Worm (Caenorhabditis elegans) whole organism, young adult: Measurements from ENCODE around the gene asp-5.

Source experiments
- B0019.2 ChIP-seq: fragments of 200-800 bp; sonication (Bioruptor generic); conservative IDR thresholded peaks from 2 replicates; pipeline ENCODE4 v1.3.6; 2022; ENCODE audit warnings: missing genetic modification reagents, missing genetic modification characterization, missing compliant biosample characterization
- B0035.1 ChIP-seq: sonication (generic microtip); optimal IDR thresholded peaks from 2 replicates; lab custom pipeline; 2016; ENCODE audit warnings: missing genetic modification characterization, mild to moderate bottlenecking, missing compliant biosample characterization, missing genotype, missing genetic modification reagents
- B0336.3 ChIP-seq: fragments of 200-800 bp; sonication (Bioruptor generic); IDR thresholded peaks from 2 replicates; pipeline ENCODE4 v1.3.6; 2022; ENCODE audit warnings: missing genetic modification characterization, missing compliant biosample characterization
- C17E4.6 ChIP-seq: fragments of 200-800 bp; sonication (Bioruptor generic); IDR thresholded peaks from 2 replicates; pipeline ENCODE4 v1.3.6; 2022; ENCODE audit warnings: missing genetic modification reagents, missing genetic modification characterization, missing compliant biosample characterization
- D2030.7 ChIP-seq: fragments of 200-800 bp; sonication (Bioruptor generic); IDR thresholded peaks from 2 replicates; pipeline ENCODE4 v1.3.6; 2022; ENCODE audit warnings: missing genetic modification reagents, missing genetic modification characterization, missing compliant biosample characterization
- F10E7.11 ChIP-seq: sonication (generic microtip); optimal IDR thresholded peaks from 2 replicates; lab custom pipeline; 2017; ENCODE audit warnings: mild to moderate bottlenecking, missing genetic modification characterization, moderate library complexity, missing compliant biosample characterization
- F49E8.2 ChIP-seq: sonication (generic microtip); optimal IDR thresholded peaks from 3 replicates; lab custom pipeline; 2017; ENCODE audit warnings: missing genetic modification characterization, mild to moderate bottlenecking, missing compliant biosample characterization, antibody characterized with exemption, moderate library complexity; ENCODE audit not compliant: insufficient read depth
- F57C9.4 ChIP-seq: sonication (generic microtip); optimal IDR thresholded peaks from 2 replicates; lab custom pipeline; 2017; ENCODE audit warnings: mild to moderate bottlenecking, missing genetic modification characterization, missing compliant biosample characterization
- K11D2.4 ChIP-seq: fragments of 200-800 bp; sonication (Bioruptor generic); IDR thresholded peaks from 2 replicates; pipeline ENCODE4 v1.3.6; 2022; ENCODE audit warnings: missing genetic modification reagents, missing genetic modification characterization, missing compliant biosample characterization
- akir-1 ChIP-seq: fragments of 200-800 bp; sonication (Bioruptor generic); optimal IDR thresholded peaks from 2 replicates; lab custom pipeline; 2018; ENCODE audit warnings: mild to moderate bottlenecking, missing genetic modification characterization, moderate library complexity, missing compliant biosample characterization
- athp-1 ChIP-seq: sonication (generic microtip); optimal IDR thresholded peaks from 2 replicates; lab custom pipeline; 2017; ENCODE audit warnings: mild to moderate bottlenecking, missing genetic modification characterization, missing compliant biosample characterization
- bed-1 ChIP-seq: fragments of 200-800 bp; sonication (Bioruptor generic); IDR thresholded peaks from 2 replicates; pipeline ENCODE4 v1.3.6; 2022; ENCODE audit warnings: missing genetic modification reagents, missing genetic modification characterization, missing compliant biosample characterization
- ceh-100 ChIP-seq: fragments of 200-800 bp; sonication (Bioruptor generic); IDR thresholded peaks from 2 replicates; pipeline ENCODE4 v1.3.6; 2022; ENCODE audit warnings: missing genetic modification reagents, missing genetic modification characterization, missing compliant biosample characterization
- ceh-27 ChIP-seq: fragments of 200-800 bp; sonication (Bioruptor generic); optimal IDR thresholded peaks from 2 replicates; lab custom pipeline; 2018; ENCODE audit warnings: mild to moderate bottlenecking, missing genetic modification characterization, moderate library complexity, missing compliant biosample characterization
- ceh-40 ChIP-seq: fragments of 200-800 bp; sonication (Bioruptor generic); IDR thresholded peaks from 2 replicates; pipeline ENCODE4 v1.3.6; 2022; ENCODE audit warnings: missing genetic modification characterization, missing compliant biosample characterization
- ceh-91 ChIP-seq: fragments of 200-800 bp; sonication (Bioruptor generic); IDR thresholded peaks from 2 replicates; pipeline ENCODE4 v1.3.6; 2022; ENCODE audit warnings: missing genetic modification reagents, missing genetic modification characterization, missing compliant biosample characterization
- chd-7 ChIP-seq: sonication (generic microtip); optimal IDR thresholded peaks from 2 replicates; lab custom pipeline; 2016; ENCODE audit warnings: mild to moderate bottlenecking, missing genetic modification characterization, moderate library complexity, missing compliant biosample characterization
- dox-1 ChIP-seq: fragments of 200-800 bp; sonication (Bioruptor generic); IDR thresholded peaks from 2 replicates; pipeline ENCODE4 v1.3.6; 2022; ENCODE audit warnings: missing genetic modification reagents, missing genetic modification characterization, missing compliant biosample characterization
- dpff-1 ChIP-seq: sonication (generic microtip); optimal IDR thresholded peaks from 2 replicates; lab custom pipeline; 2017; ENCODE audit warnings: mild to moderate bottlenecking, missing genetic modification characterization, missing compliant biosample characterization
- dpl-1 ChIP-seq: fragments of 150-350 bp; optimal IDR thresholded peaks from 2 replicates; lab custom pipeline; 2014; ENCODE audit warnings: missing biosample characterization, missing genetic modification reagents, missing genetic modification characterization
- egl-18 ChIP-seq: fragments of 200-800 bp; sonication (Bioruptor generic); IDR thresholded peaks from 2 replicates; pipeline ENCODE4 v1.3.6; 2022; ENCODE audit warnings: missing genetic modification reagents, missing genetic modification characterization, missing compliant biosample characterization
- egrh-3 ChIP-seq: fragments of 200-800 bp; sonication (Bioruptor generic); IDR thresholded peaks from 2 replicates; pipeline ENCODE4 v1.3.6; 2022; ENCODE audit warnings: missing genetic modification reagents, missing genetic modification characterization, missing compliant biosample characterization
- ets-4 ChIP-seq: fragments of 200-800 bp; sonication (Bioruptor generic); optimal IDR thresholded peaks from 2 replicates; lab custom pipeline; 2018; ENCODE audit warnings: mild to moderate bottlenecking, missing genetic modification characterization, missing compliant biosample characterization
- him-1 ChIP-seq: sonication (generic microtip); optimal IDR thresholded peaks from 2 replicates; lab custom pipeline; 2016; ENCODE audit warnings: missing genotype, missing genetic modification reagents, missing genetic modification characterization, missing compliant biosample characterization
- hlh-12 ChIP-seq: sonication (generic microtip); optimal IDR thresholded peaks from 2 replicates; lab custom pipeline; 2016; ENCODE audit warnings: missing genetic modification characterization, missing compliant biosample characterization
- lag-1 ChIP-seq: fragments of 200-800 bp; sonication (Bioruptor generic); IDR thresholded peaks from 2 replicates; pipeline ENCODE4 v1.3.6; 2022; ENCODE audit warnings: missing genetic modification reagents, missing genetic modification characterization, missing compliant biosample characterization
- let-607 ChIP-seq, 2 experiments: fragments of 200-800 bp in 1 of 2; sonication (Bioruptor generic) in 1 of 2; sonication (generic microtip) in 1 of 2; optimal IDR thresholded peaks; 2 replicates each; lab custom pipeline; 2016 to 2018; ENCODE audit warnings: mild to moderate bottlenecking in 2 of 2, missing compliant biosample characterization in 2 of 2, missing genetic modification characterization in 2 of 2, moderate library complexity in 2 of 2, missing genotype in 1 of 2
- lin-35 ChIP-seq, 3 experiments: fragments of 150-350 bp in 2 of 3; sonication (generic microtip) in 1 of 3; optimal IDR thresholded peaks; 2 replicates each; lab custom pipeline; 2014 to 2018; ENCODE audit warnings: missing biosample characterization in 3 of 3, missing genetic modification characterization in 3 of 3, missing genetic modification reagents in 3 of 3
- lsy-27 ChIP-seq: sonication (generic microtip); optimal IDR thresholded peaks from 2 replicates; lab custom pipeline; 2017; ENCODE audit warnings: missing genetic modification characterization, mild to moderate bottlenecking, missing compliant biosample characterization, antibody characterized with exemption, missing genotype, borderline replicate concordance; ENCODE audit not compliant: insufficient read depth
- madf-8 ChIP-seq: fragments of 200-800 bp; sonication (Bioruptor generic); conservative IDR thresholded peaks from 2 replicates; pipeline ENCODE4 v1.3.6; 2022; ENCODE audit warnings: missing genetic modification reagents, missing genetic modification characterization, missing compliant biosample characterization
- mcd-1 ChIP-seq: fragments of 200-800 bp; sonication (Bioruptor generic); IDR thresholded peaks from 2 replicates; pipeline ENCODE4 v1.3.6; 2022; ENCODE audit warnings: missing genetic modification reagents, missing genetic modification characterization, missing compliant biosample characterization
- nfya-1 ChIP-seq: sonication (generic microtip); optimal IDR thresholded peaks from 2 replicates; lab custom pipeline; 2017; ENCODE audit warnings: antibody characterized with exemption, missing compliant biosample characterization, missing genetic modification characterization, borderline replicate concordance; ENCODE audit not compliant: insufficient read depth
- nfyb-1 ChIP-seq: fragments of 200-800 bp; sonication (Bioruptor generic); IDR thresholded peaks from 2 replicates; pipeline ENCODE4 v1.3.6; 2022; ENCODE audit warnings: missing genetic modification reagents, missing genetic modification characterization, missing compliant biosample characterization
- nhr-27 ChIP-seq: fragments of 200-800 bp; sonication (Bioruptor generic); optimal IDR thresholded peaks from 2 replicates; lab custom pipeline; 2018; ENCODE audit warnings: mild to moderate bottlenecking, missing genetic modification characterization, moderate library complexity, missing compliant biosample characterization
- sdz-38 ChIP-seq: sonication (generic microtip); optimal IDR thresholded peaks from 2 replicates; lab custom pipeline; 2016; ENCODE audit warnings: missing genotype, missing genetic modification characterization, missing compliant biosample characterization
- snpc-1.1 ChIP-seq: sonication (generic microtip); optimal IDR thresholded peaks from 2 replicates; lab custom pipeline; 2017; ENCODE audit warnings: missing genetic modification characterization, mild to moderate bottlenecking, missing compliant biosample characterization, antibody characterized with exemption, moderate library complexity, missing genotype, missing genetic modification reagents; ENCODE audit not compliant: insufficient read depth
- snpc-3.4 ChIP-seq: sonication (generic microtip); optimal IDR thresholded peaks from 2 replicates; lab custom pipeline; 2017; ENCODE audit warnings: missing genetic modification characterization, mild to moderate bottlenecking, missing compliant biosample characterization, antibody characterized with exemption, moderate library complexity, missing genotype, missing genetic modification reagents
- somi-1 ChIP-seq: fragments of 200-800 bp; sonication (Bioruptor generic); optimal IDR thresholded peaks from 2 replicates; lab custom pipeline; 2018; ENCODE audit warnings: mild to moderate bottlenecking, missing genetic modification characterization, missing compliant biosample characterization
- unc-130 ChIP-seq: sonication (generic microtip); optimal IDR thresholded peaks from 2 replicates; lab custom pipeline; 2016; ENCODE audit warnings: missing genetic modification reagents, missing genetic modification characterization, missing compliant biosample characterization
- xnd-1 ChIP-seq: sonication (generic microtip); optimal IDR thresholded peaks from 2 replicates; lab custom pipeline; 2016; ENCODE audit warnings: missing genotype, missing genetic modification reagents, missing genetic modification characterization, missing compliant biosample characterization
- zfh-2 ChIP-seq: fragments of 200-800 bp; sonication (Bioruptor generic); conservative IDR thresholded peaks from 2 replicates; pipeline ENCODE4 v1.3.6; 2022; ENCODE audit warnings: missing genetic modification reagents, missing genetic modification characterization, missing compliant biosample characterization
- zim-3 ChIP-seq: sonication (generic microtip); optimal IDR thresholded peaks from 2 replicates; lab custom pipeline; 2017; ENCODE audit warnings: mild to moderate bottlenecking, missing genetic modification characterization, moderate library complexity, missing compliant biosample characterization
- ztf-18 ChIP-seq: sonication (generic microtip); optimal IDR thresholded peaks from 2 replicates; lab custom pipeline; 2016; ENCODE audit warnings: missing genotype, mild to moderate bottlenecking, missing genetic modification characterization, missing compliant biosample characterization
- ztf-22 ChIP-seq: fragments of 200-800 bp; sonication (Bioruptor generic); optimal IDR thresholded peaks from 2 replicates; lab custom pipeline; 2018; ENCODE audit warnings: mild to moderate bottlenecking, missing genetic modification characterization, moderate library complexity, missing compliant biosample characterization
- ztf-28 ChIP-seq: fragments of 200-800 bp; sonication (Bioruptor generic); IDR thresholded peaks from 2 replicates; pipeline ENCODE4 v1.3.6; 2022; ENCODE audit warnings: missing genetic modification reagents, missing genetic modification characterization, missing compliant biosample characterization
- ztf-3 ChIP-seq: fragments of 200-800 bp; sonication (Bioruptor generic); optimal IDR thresholded peaks from 2 replicates; lab custom pipeline; 2018; ENCODE audit warnings: mild to moderate bottlenecking, missing genetic modification characterization, missing compliant biosample characterization

asp-5 gene

ce11 chrV:8228712-8229119 is 43.5 kb upstream of the asp-5 start (continued):
- TF ChIP-seq ceh-40 (no peak), F57C9.4 (tag; lab: Kevin White, UChicago) (no peak), let-607 (tag; optimal IDR thresholded peaks at IDR 0.05; lab: Kevin White, UChicago) (peak; percentile 19 to 22), K11D2.4 (GFP tag; lab: Robert Waterston, UW) (peak; percentile 37; the same call in 1 of the 2 replicates), hlh-12 (tag; lab: Kevin White, UChicago) (no peak), dpff-1 (no peak), lsy-27 (tag; lab: Kevin White, UChicago) (peak; percentile 31), him-1 (tag; lab: Kevin White, UChicago) (peak; percentile 99), lin-35 (GFP tag; optimal IDR thresholded peaks at IDR 0.05; lab: Kevin White, UChicago) (peak in 2 of 3 experiments; percentile 31 to 75), zim-3 (peak; percentile 1), ztf-28 (GFP tag; lab: Robert Waterston, UW) (peak; percentile 91)

DNA sequence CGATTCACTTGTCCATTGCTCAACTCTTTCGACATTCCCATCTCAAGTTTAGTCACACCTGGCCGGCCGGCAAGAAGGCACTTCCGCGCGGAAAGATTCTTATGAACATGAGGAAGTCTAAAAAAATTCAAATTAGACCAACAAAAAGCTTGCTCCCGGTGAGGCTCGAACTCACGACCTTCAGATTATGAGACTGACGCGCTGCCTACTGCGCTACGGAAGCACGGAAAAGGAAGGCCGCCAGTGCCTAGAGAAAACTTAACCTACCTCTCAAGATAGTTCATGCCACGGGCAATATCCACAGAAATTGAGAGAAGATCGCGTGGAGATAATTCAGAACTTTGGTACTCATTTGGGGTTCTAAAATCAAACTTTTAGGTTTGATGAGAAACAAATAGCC is 42.1 kb upstream of the asp-5 start:
- TF ChIP-seq lag-1 (GFP tag; lab: Robert Waterston, UW) (no peak), ztf-22 (GFP tag; lab: Kevin White, UChicago) (no peak), athp-1 (tag; lab: Kevin White, UChicago) (no peak), D2030.7 (no peak), madf-8 (GFP tag; lab: Robert Waterston, UW) (no peak), dpl-1 (GFP tag; lab: Kevin White, UChicago) (no peak), F10E7.11 (no peak), ceh-27 (GFP tag; lab: Kevin White, UChicago) (no peak), akir-1 (GFP tag; lab: Kevin White, UChicago) (no peak), F49E8.2 (tag; lab: Kevin White, UChicago) (no peak), ztf-18 (tag; lab: Kevin White, UChicago) (peak; percentile 26), sdz-38 (tag; lab: Kevin White, UChicago) (no peak), snpc-1.1 (tag; lab: Kevin White, UChicago) (peak; percentile 53), xnd-1 (tag; lab: Kevin White, UChicago) (no peak), ceh-91 (GFP tag; lab: Robert Waterston, UW) (no peak), lin-35 (GFP tag; optimal IDR thresholded peaks at IDR 0.05; lab: Kevin White, UChicago) (no peak), ztf-3 (GFP tag; lab: Kevin White, UChicago) (no peak), B0019.2 (GFP tag; lab: Robert Waterston, UW) (no peak), nfya-1 (tag; lab: Kevin White, UChicago) (no peak), chd-7 (tag; lab: Kevin White, UChicago) (no peak), F57C9.4 (tag; lab: Kevin White, UChicago) (no peak), ceh-40 (0 out of 2 replicates have a peak, but pooled peaks have one; percentile 41), nhr-27 (tag; lab: Kevin White, UChicago) (no peak), egrh-3 (no peak), unc-130 (GFP tag; lab: Kevin White, UChicago) (no peak), dox-1 (peak; percentile 62; the same call in 1 of the 2 replicates), zfh-2 (no peak), ceh-100 (GFP tag; lab: Robert Waterston, UW) (peak; percentile 12; the same call in 1 of the 2 replicates), B0336.3 (GFP tag; lab: Robert Waterston, UW) (no peak), egl-18 (GFP tag; lab: Robert Waterston, UW) (no peak), somi-1 (no peak), mcd-1 (GFP tag; lab: Robert Waterston, UW) (0 out of 2 replicates have a peak, but pooled peaks have one; percentile 25), nfyb-1 (GFP tag; lab: Robert Waterston, UW) (no peak), B0035.1 (tag; lab: Kevin White, UChicago) (no peak), C17E4.6 (GFP tag; lab: Robert Waterston, UW) (no peak), ets-4 (GFP tag; lab: Kevin White, UChicago) (no peak), bed-1 (GFP tag; lab: Robert Waterston, UW) (no peak), snpc-3.4 (tag; lab: Kevin White, UChicago) (no peak)
